Worm (Caenorhabditis elegans) whole organism, young adult: ENCODE results near the gene nspc-12.

Experiments
- B0019.2 ChIP-seq: fragments of 200-800 bp; sonication (Bioruptor generic); conservative IDR thresholded peaks from 2 replicates; pipeline ENCODE4 v1.3.6; 2022; ENCODE audit warnings: missing genetic modification reagents, missing genetic modification characterization, missing compliant biosample characterization
- F10E7.11 ChIP-seq: sonication (generic microtip); optimal IDR thresholded peaks from 2 replicates; lab custom pipeline; 2017; ENCODE audit warnings: mild to moderate bottlenecking, missing genetic modification characterization, moderate library complexity, missing compliant biosample characterization
- F39B2.1 ChIP-seq: fragments of 200-800 bp; sonication (Bioruptor generic); IDR thresholded peaks from 2 replicates; pipeline ENCODE4 v1.3.6; 2022; ENCODE audit warnings: missing genetic modification reagents, missing genetic modification characterization, missing compliant biosample characterization
- K11D2.4 ChIP-seq: fragments of 200-800 bp; sonication (Bioruptor generic); IDR thresholded peaks from 2 replicates; pipeline ENCODE4 v1.3.6; 2022; ENCODE audit warnings: missing genetic modification reagents, missing genetic modification characterization, missing compliant biosample characterization
- T07F8.4 ChIP-seq: sonication (generic microtip); optimal IDR thresholded peaks from 2 replicates; lab custom pipeline; 2016; ENCODE audit warnings: mild to moderate bottlenecking, missing genetic modification characterization, moderate library complexity, missing compliant biosample characterization
- Y53G8AR.9 ChIP-seq: fragments of 200-800 bp; sonication (Bioruptor generic); conservative IDR thresholded peaks from 2 replicates; pipeline ENCODE4 v1.3.6; 2022; ENCODE audit warnings: missing genetic modification reagents, missing genetic modification characterization, missing compliant biosample characterization
- Y56A3A.18 ChIP-seq: fragments of 200-800 bp; sonication (Bioruptor generic); IDR thresholded peaks from 2 replicates; pipeline ENCODE4 v1.3.6; 2022; ENCODE audit warnings: missing genetic modification reagents, missing genetic modification characterization, missing compliant biosample characterization
- Y95B8A.8 ChIP-seq: fragments of 200-800 bp; sonication (Bioruptor generic); IDR thresholded peaks from 2 replicates; pipeline ENCODE4 v1.3.6; 2022; ENCODE audit warnings: missing genetic modification reagents, missing genetic modification characterization, missing compliant biosample characterization
- ZK185.1 ChIP-seq: sonication (generic microtip); optimal IDR thresholded peaks from 2 replicates; lab custom pipeline; 2016; ENCODE audit warnings: mild to moderate bottlenecking, missing genetic modification characterization, missing compliant biosample characterization; ENCODE audit not compliant: poor library complexity, severe bottlenecking
- ama-1 ChIP-seq, 3 experiments: fragments of 150-350 bp in 1 of 3; sonication (generic microtip) in 2 of 3; optimal IDR thresholded peaks; 2 replicates each; lab custom pipeline; 2014 to 2018; ENCODE audit warnings: missing biosample characterization in 2 of 3, missing genetic modification characterization in 2 of 3, missing genetic modification reagents in 2 of 3
- athp-1 ChIP-seq: sonication (generic microtip); optimal IDR thresholded peaks from 2 replicates; lab custom pipeline; 2017; ENCODE audit warnings: mild to moderate bottlenecking, missing genetic modification characterization, missing compliant biosample characterization
- attf-5 ChIP-seq: fragments of 200-800 bp; sonication (Bioruptor generic); optimal IDR thresholded peaks from 2 replicates; lab custom pipeline; 2018; ENCODE audit warnings: mild to moderate bottlenecking, missing genetic modification characterization, missing compliant biosample characterization
- attf-6 ChIP-seq: fragments of 200-800 bp; sonication (Bioruptor generic); IDR thresholded peaks from 2 replicates; pipeline ENCODE4 v1.3.6; 2022; ENCODE audit warnings: missing genetic modification reagents, missing genetic modification characterization, missing compliant biosample characterization
- ccch-3 ChIP-seq: fragments of 200-800 bp; sonication (Bioruptor generic); optimal IDR thresholded peaks from 2 replicates; lab custom pipeline; 2018; ENCODE audit warnings: mild to moderate bottlenecking, missing genetic modification characterization, missing compliant biosample characterization
- cebp-1 ChIP-seq, 2 experiments: fragments of 200-800 bp in 1 of 2; sonication (Bioruptor generic) in 1 of 2; sonication (generic microtip) in 1 of 2; IDR thresholded peaks in 1 of 2; optimal IDR thresholded peaks in 1 of 2; 2 replicates each; pipeline versions ENCODE4 v1.3.6 to Lab custom; 2017 to 2022; ENCODE audit warnings: missing compliant biosample characterization in 2 of 2, missing genetic modification characterization in 2 of 2, mild to moderate bottlenecking in 1 of 2, missing genetic modification reagents in 1 of 2, moderate library complexity in 1 of 2
- cebp-2 ChIP-seq: fragments of 200-800 bp; sonication (Bioruptor generic); IDR thresholded peaks from 2 replicates; pipeline ENCODE4 v1.3.6; 2022; ENCODE audit warnings: missing genetic modification characterization, missing compliant biosample characterization
- ceh-27 ChIP-seq: fragments of 200-800 bp; sonication (Bioruptor generic); optimal IDR thresholded peaks from 2 replicates; lab custom pipeline; 2018; ENCODE audit warnings: mild to moderate bottlenecking, missing genetic modification characterization, moderate library complexity, missing compliant biosample characterization
- ceh-79 ChIP-seq: sonication (generic microtip); optimal IDR thresholded peaks from 2 replicates; lab custom pipeline; 2017; ENCODE audit warnings: mild to moderate bottlenecking, missing genetic modification characterization, missing compliant biosample characterization
- egl-44 ChIP-seq: fragments of 200-800 bp; sonication (Bioruptor generic); IDR thresholded peaks from 2 replicates; pipeline ENCODE4 v1.3.6; 2022; ENCODE audit warnings: missing genetic modification reagents, missing genetic modification characterization, missing compliant biosample characterization
- him-1 ChIP-seq: sonication (generic microtip); optimal IDR thresholded peaks from 2 replicates; lab custom pipeline; 2016; ENCODE audit warnings: missing genotype, missing genetic modification reagents, missing genetic modification characterization, missing compliant biosample characterization
- hlh-12 ChIP-seq: sonication (generic microtip); optimal IDR thresholded peaks from 2 replicates; lab custom pipeline; 2016; ENCODE audit warnings: missing genetic modification characterization, missing compliant biosample characterization
- hmg-1.2 ChIP-seq: fragments of 200-800 bp; sonication (Bioruptor generic); IDR thresholded peaks from 2 replicates; pipeline ENCODE4 v1.3.6; 2022; ENCODE audit warnings: missing genetic modification reagents, missing genetic modification characterization, missing compliant biosample characterization
- lin-54 ChIP-seq: fragments of 200-800 bp; sonication (Bioruptor generic); optimal IDR thresholded peaks from 2 replicates; lab custom pipeline; 2018; ENCODE audit warnings: mild to moderate bottlenecking, missing genetic modification characterization, missing compliant biosample characterization
- lsy-27 ChIP-seq: sonication (generic microtip); optimal IDR thresholded peaks from 2 replicates; lab custom pipeline; 2017; ENCODE audit warnings: missing genetic modification characterization, mild to moderate bottlenecking, missing compliant biosample characterization, antibody characterized with exemption, missing genotype, borderline replicate concordance; ENCODE audit not compliant: insufficient read depth
- madf-10 ChIP-seq: sonication (generic microtip); optimal IDR thresholded peaks from 2 replicates; lab custom pipeline; 2016; ENCODE audit warnings: mild to moderate bottlenecking, missing genetic modification characterization, missing compliant biosample characterization
- nfyb-1 ChIP-seq: fragments of 200-800 bp; sonication (Bioruptor generic); IDR thresholded peaks from 2 replicates; pipeline ENCODE4 v1.3.6; 2022; ENCODE audit warnings: missing genetic modification reagents, missing genetic modification characterization, missing compliant biosample characterization
- repo-1 ChIP-seq: sonication (generic microtip); optimal IDR thresholded peaks from 2 replicates; lab custom pipeline; 2017; ENCODE audit warnings: mild to moderate bottlenecking, missing genetic modification characterization, missing compliant biosample characterization
- sea-2 ChIP-seq: fragments of 200-800 bp; sonication (Bioruptor generic); IDR thresholded peaks from 2 replicates; pipeline ENCODE4 v1.3.6; 2022; ENCODE audit warnings: missing genetic modification characterization, missing compliant biosample characterization
- snpc-4 ChIP-seq, 5 experiments: fragments of 150-350 bp in 1 of 5; sonication (generic microtip) in 4 of 5; optimal IDR thresholded peaks; 2 replicates each; lab custom pipeline; 2014 to 2018; ENCODE audit warnings: missing genetic modification characterization in 5 of 5, missing biosample characterization in 3 of 5, antibody characterized with exemption in 2 of 5, mild to moderate bottlenecking in 2 of 5, missing compliant biosample characterization in 2 of 5, missing genotype in 2 of 5, moderate library complexity in 2 of 5, missing genetic modification reagents in 1 of 5
- somi-1 ChIP-seq: fragments of 200-800 bp; sonication (Bioruptor generic); optimal IDR thresholded peaks from 2 replicates; lab custom pipeline; 2018; ENCODE audit warnings: mild to moderate bottlenecking, missing genetic modification characterization, missing compliant biosample characterization
- tbp1 ChIP-seq: fragments of 200-800 bp; sonication (Bioruptor generic); optimal IDR thresholded peaks from 2 replicates; lab custom pipeline; 2018; ENCODE audit warnings: mild to moderate bottlenecking, missing genetic modification characterization, missing compliant biosample characterization
- tlf-1 ChIP-seq: fragments of 200-800 bp; sonication (Bioruptor generic); optimal IDR thresholded peaks from 2 replicates; lab custom pipeline; 2018; ENCODE audit warnings: mild to moderate bottlenecking, missing genetic modification characterization, missing compliant biosample characterization
- unc-62 ChIP-seq: fragments of 150-350 bp; optimal IDR thresholded peaks from 2 replicates; lab custom pipeline; 2014; ENCODE audit warnings: missing biosample characterization, missing genetic modification reagents, missing genetic modification characterization
- zfh-2 ChIP-seq: fragments of 200-800 bp; sonication (Bioruptor generic); conservative IDR thresholded peaks from 2 replicates; pipeline ENCODE4 v1.3.6; 2022; ENCODE audit warnings: missing genetic modification reagents, missing genetic modification characterization, missing compliant biosample characterization
- ztf-22 ChIP-seq: fragments of 200-800 bp; sonication (Bioruptor generic); optimal IDR thresholded peaks from 2 replicates; lab custom pipeline; 2018; ENCODE audit warnings: mild to moderate bottlenecking, missing genetic modification characterization, moderate library complexity, missing compliant biosample characterization
- ztf-25 ChIP-seq: fragments of 200-800 bp; sonication (Bioruptor generic); IDR thresholded peaks from 2 replicates; pipeline ENCODE4 v1.3.6; 2022; ENCODE audit warnings: missing genetic modification reagents, missing genetic modification characterization, missing compliant biosample characterization
- ztf-26 ChIP-seq: sonication (generic microtip); optimal IDR thresholded peaks from 2 replicates; lab custom pipeline; 2017; ENCODE audit warnings: missing genetic modification characterization, missing compliant biosample characterization
- ztf-28 ChIP-seq: fragments of 200-800 bp; sonication (Bioruptor generic); IDR thresholded peaks from 2 replicates; pipeline ENCODE4 v1.3.6; 2022; ENCODE audit warnings: missing genetic modification reagents, missing genetic modification characterization, missing compliant biosample characterization
- ztf-6 ChIP-seq: fragments of 200-800 bp; sonication (Bioruptor generic); IDR thresholded peaks from 2 replicates; pipeline ENCODE4 v1.3.6; 2022; ENCODE audit warnings: missing genetic modification reagents, missing genetic modification characterization, missing compliant biosample characterization

nspc-12 gene

ce11 chrX:12393786-12394308, 37.4 kb upstream of the nspc-12 start, which contains the start of gene F17E5.2 (continued):
- TF ChIP-seq unc-62 (GFP tag; lab: Kevin White, UChicago) (no peak), F10E7.11 (tag; lab: Kevin White, UChicago) (no peak), ztf-25 (no peak), sea-2 (GFP tag; lab: Robert Waterston, UW) (no peak), madf-10 (tag; lab: Kevin White, UChicago) (peak; percentile 62), somi-1 (GFP tag; lab: Kevin White, UChicago) (peak; percentile 47), tlf-1 (GFP tag; lab: Kevin White, UChicago) (peak; percentile 53), ceh-79 (tag; lab: Kevin White, UChicago) (no peak), Y53G8AR.9 (GFP tag; lab: Robert Waterston, UW) (peak; percentile 75), hmg-1.2 (GFP tag; lab: Robert Waterston, UW) (peak; percentile 87), cebp-1 (GFP tag; IDR thresholded peaks at IDR 0.05; lab: Robert Waterston, UW) (0 out of 2 replicates have a peak, but pooled peaks have one; percentile 10), cebp-1 (tag; optimal IDR thresholded peaks at IDR 0.05; lab: Kevin White, UChicago) (no peak), nfyb-1 (GFP tag; lab: Robert Waterston, UW) (peak; percentile 83), zfh-2 (GFP tag; lab: Robert Waterston, UW) (no peak), cebp-2 (GFP tag; lab: Robert Waterston, UW) (no peak), lsy-27 (tag; lab: Kevin White, UChicago) (no peak), hlh-12 (tag; lab: Kevin White, UChicago) (no peak), Y56A3A.18 (GFP tag; lab: Robert Waterston, UW) (0 out of 2 replicates have a peak, but pooled peaks have one; percentile 48), ama-1 (optimal IDR thresholded peaks at IDR 0.05; lab: Kevin White, UChicago) (no peak), ama-1 (GFP tag; optimal IDR thresholded peaks at IDR 0.05; lab: Kevin White, UChicago) (no peak), attf-6 (no peak), ztf-28 (GFP tag; lab: Robert Waterston, UW) (no peak), egl-44 (GFP tag; lab: Robert Waterston, UW) (peak; percentile 63; the same call in 1 of the 2 replicates), Y95B8A.8 (no peak), T07F8.4 (no peak), B0019.2 (GFP tag; lab: Robert Waterston, UW) (no peak), ZK185.1 (tag; lab: Kevin White, UChicago) (peak; percentile 61), athp-1 (tag; lab: Kevin White, UChicago) (peak; percentile 6), ztf-22 (peak; percentile 62), K11D2.4 (peak; percentile 90), snpc-4 (GFP tag; optimal IDR thresholded peaks at IDR 0.05; lab: Kevin White, UChicago) (no peak), snpc-4 (tag; optimal IDR thresholded peaks at IDR 0.05; lab: Kevin White, UChicago) (peak in 2 of 4 experiments; percentile 51 to 80), lin-54 (GFP tag; lab: Kevin White, UChicago) (no peak), tbp1 (peak; percentile 64), F39B2.1 (GFP tag; lab: Robert Waterston, UW) (no peak), ceh-27 (GFP tag; lab: Kevin White, UChicago) (peak; percentile 93), him-1 (tag; lab: Kevin White, UChicago) (no peak), repo-1 (tag; lab: Kevin White, UChicago) (peak; percentile 65), ztf-26 (peak; percentile 77), attf-5 (peak; percentile 86), ccch-3 (GFP tag; lab: Kevin White, UChicago) (no peak), ztf-6 (GFP tag; lab: Robert Waterston, UW) (0 out of 2 replicates have a peak, but pooled peaks have one; percentile 5)
